Worm (Caenorhabditis elegans): ENCODE data around the gene srbc-21.

Gene srbc-21

ce11 chrV:2201240-2201639, 45.9 kb downstream of the srbc-21 start, which contains the start of gene cyp-32B1:
Gene cyp-32B1, minus strand, starts transcription at chrV:2201415.
- TF ChIP-seq nhr-232 (tag; optimal IDR thresholded peaks at IDR 0.05) (no peak), elt-2 (tag; optimal IDR thresholded peaks at IDR 0.05) (no peak), eyg-1 (tag; optimal IDR thresholded peaks at IDR 0.05) (no peak), fkh-6 (tag; optimal IDR thresholded peaks at IDR 0.05) (no peak), tbx-7 (tag; optimal IDR thresholded peaks at IDR 0.05) (no peak), ceh-18 (tag; optimal IDR thresholded peaks at IDR 0.05) (no peak), F13H6.1 (tag; optimal IDR thresholded peaks at IDR 0.05) (no peak), hlh-15 (tag; optimal IDR thresholded peaks at IDR 0.05) (no peak), ceh-48 (tag; optimal IDR thresholded peaks at IDR 0.05) (no peak), npax-4 (tag; optimal IDR thresholded peaks at IDR 0.05) (no peak), pha-4 (tag; optimal IDR thresholded peaks at IDR 0.05) (no peak), rnt-1 (tag; optimal IDR thresholded peaks at IDR 0.05) (no peak), ceh-6 (GFP tag; optimal IDR thresholded peaks at IDR 0.05) (no peak), madf-2 (tag; optimal IDR thresholded peaks at IDR 0.05) (no peak)

- no peak for TF ChIP-seq hlh-6 (tag; optimal IDR thresholded peaks at IDR 0.05)
- no peak for TF ChIP-seq npax-4 (tag; optimal IDR thresholded peaks at IDR 0.05)
- no peak for TF ChIP-seq ahr-1 (tag; optimal IDR thresholded peaks at IDR 0.05)
- no peak for TF ChIP-seq ztf-16 (tag; optimal IDR thresholded peaks at IDR 0.05)
- no peak for TF ChIP-seq odd-2 (tag; optimal IDR thresholded peaks at IDR 0.05)
- no peak for TF ChIP-seq hlh-15 (tag; optimal IDR thresholded peaks at IDR 0.05)
- TF ChIP-seq unc-3 (GFP tag; conservative IDR thresholded peaks at IDR 0.05) = no peak
- TF ChIP-seq unc-3 (tag; optimal IDR thresholded peaks at IDR 0.05) = no peak
- TF ChIP-seq fkh-10 (GFP tag; optimal IDR thresholded peaks at IDR 0.05) = no peak
- TF ChIP-seq ceh-31 (tag; optimal IDR thresholded peaks at IDR 0.05) = no peak
- no peak for TF ChIP-seq ceh-14 (tag; optimal IDR thresholded peaks at IDR 0.05)
Measured at ce11 chrV:2204080-2204479, 48.7 kb downstream of the srbc-21 start, which contains the start of gene cyp-33C12. Gene cyp-33C12, minus strand, starts transcription at chrV:2204400.

- no peak for TF ChIP-seq K09A11.1 (tag; optimal IDR thresholded peaks at IDR 0.05; ENCODE audit: insufficient read depth)
- TF ChIP-seq C08G9.2 (tag; optimal IDR thresholded peaks at IDR 0.05) = no peak
- no peak for TF ChIP-seq T23F11.4 (GFP tag; optimal IDR thresholded peaks at IDR 0.05)
- no peak for TF ChIP-seq ceh-30 (tag; optimal IDR thresholded peaks at IDR 0.05)
- TF ChIP-seq lim-6 (tag; optimal IDR thresholded peaks at IDR 0.05) = no peak
- no peak for TF ChIP-seq pat-9 (tag; optimal IDR thresholded peaks at IDR 0.05)
- TF ChIP-seq ceh-18 (tag; optimal IDR thresholded peaks at IDR 0.05) = no peak
- no peak for TF ChIP-seq pag-3 (tag; optimal IDR thresholded peaks at IDR 0.05; ENCODE audit: borderline replicate concordance)
- no peak for TF ChIP-seq syd-9 (tag; optimal IDR thresholded peaks at IDR 0.05)
Measured at ce11 chrV:2206181-2206580, 50.8 kb downstream of the srbc-21 start, which contains the start of gene srt-40. Gene srt-40, minus strand, starts transcription at chrV:2206281.
